Fruit fly (Drosophila melanogaster) whole organism, embryonic: ENCODE results near the gene CG10413.

Experiments used
- Abd-B ChIP-seq: fragments of 200-800 bp; sonication (Bioruptor generic); optimal IDR thresholded peaks from 2 replicates; lab custom pipeline; 2018; ENCODE audit warnings: missing biosample characterization, mild to moderate bottlenecking, missing genetic modification characterization, moderate library complexity
- Asciz ChIP-seq: fragments of 200-800 bp; sonication (Bioruptor generic); optimal IDR thresholded peaks from 2 replicates; lab custom pipeline; 2017; ENCODE audit warnings: missing biosample characterization, mild to moderate bottlenecking, missing genetic modification characterization, missing genetic modification reagents
- BtbVII ChIP-seq: fragments of 200-800 bp; sonication (Bioruptor generic); optimal IDR thresholded peaks from 3 replicates; lab custom pipeline; 2017; ENCODE audit warnings: missing biosample characterization, mild to moderate bottlenecking, missing genetic modification characterization
- CG10147 ChIP-seq: fragments of 200-800 bp; sonication (Bioruptor generic); optimal IDR thresholded peaks from 2 replicates; lab custom pipeline; 2019; ENCODE audit warnings: missing biosample characterization, mild to moderate bottlenecking, missing genetic modification characterization, moderate library complexity
- CG11504 ChIP-seq: fragments of 200-800 bp; sonication (Bioruptor generic); optimal IDR thresholded peaks from 3 replicates; lab custom pipeline; 2019; ENCODE audit warnings: missing biosample characterization, mild to moderate bottlenecking, missing genetic modification characterization, moderate library complexity
- CG11695 ChIP-seq: fragments of 200-800 bp; sonication (Bioruptor generic); IDR thresholded peaks from 3 replicates; pipeline ENCODE4 v1.3.6; 2022; ENCODE audit warnings: missing biosample characterization, missing genetic modification characterization
- CG13123 ChIP-seq: fragments of 200-800 bp; sonication (Bioruptor generic); optimal IDR thresholded peaks from 2 replicates; lab custom pipeline; 2016; ENCODE audit warnings: missing biosample characterization, missing genetic modification characterization
- CG15696 ChIP-seq: fragments of 200-800 bp; sonication (Bioruptor generic); optimal IDR thresholded peaks from 2 replicates; lab custom pipeline; 2019; ENCODE audit warnings: missing biosample characterization, mild to moderate bottlenecking, missing genetic modification characterization, moderate library complexity
- CG1832 ChIP-seq: fragments of 200-800 bp; sonication (Bioruptor generic); optimal IDR thresholded peaks from 2 replicates; lab custom pipeline; 2017; ENCODE audit warnings: missing biosample characterization, mild to moderate bottlenecking, missing genetic modification characterization, inconsistent platforms
- CG2116 ChIP-seq: fragments of 200-800 bp; sonication (Bioruptor generic); optimal IDR thresholded peaks from 3 replicates; lab custom pipeline; 2018; ENCODE audit warnings: missing biosample characterization, mild to moderate bottlenecking, missing genetic modification characterization
- CG2202 ChIP-seq: fragments of 200-800 bp; sonication (Bioruptor generic); optimal IDR thresholded peaks from 2 replicates; lab custom pipeline; 2018; ENCODE audit warnings: missing biosample characterization, mild to moderate bottlenecking, missing genetic modification characterization
- CG3065 ChIP-seq: fragments of 200-800 bp; sonication (Bioruptor generic); optimal IDR thresholded peaks from 2 replicates; lab custom pipeline; 2016; ENCODE audit warnings: missing biosample characterization, missing genetic modification characterization
- CG3847 ChIP-seq: fragments of 200-800 bp; sonication (Bioruptor generic); IDR thresholded peaks from 2 replicates; pipeline ENCODE4 v1.3.6; 2022; ENCODE audit warnings: missing biosample characterization, missing genetic modification characterization
- CG5245 ChIP-seq: fragments of 200-800 bp; sonication (Bioruptor generic); optimal IDR thresholded peaks from 3 replicates; lab custom pipeline; 2016; ENCODE audit warnings: missing biosample characterization, missing genetic modification characterization
- CG5953 ChIP-seq: fragments of 200-800 bp; sonication (Bioruptor generic); IDR thresholded peaks from 2 replicates; pipeline ENCODE4 v1.3.6; 2022; ENCODE audit warnings: missing biosample characterization, missing genetic modification characterization
- CG6813 ChIP-seq: fragments of 200-800 bp; sonication (Bioruptor generic); optimal IDR thresholded peaks from 2 replicates; lab custom pipeline; 2017; ENCODE audit warnings: missing biosample characterization, missing genetic modification characterization, mild to moderate bottlenecking, moderate library complexity, missing genetic modification reagents
- CG9817 ChIP-seq: fragments of 200-800 bp; sonication (Bioruptor generic); optimal IDR thresholded peaks from 2 replicates; lab custom pipeline; 2018; ENCODE audit warnings: missing biosample characterization, mild to moderate bottlenecking, missing genetic modification characterization, moderate library complexity
- D ChIP-seq, 2 experiments: fragments of 200-800 bp in 1 of 2; fragments of >200 bp in 1 of 2; sonication (Bioruptor generic) in 1 of 2; optimal IDR thresholded peaks; 2 replicates in 1 of 2; 3 replicates in 1 of 2; lab custom pipeline; 2017; ENCODE audit warnings: mild to moderate bottlenecking in 1 of 2, missing biosample characterization in 1 of 2, missing genetic modification characterization in 1 of 2, missing genetic modification reagents in 1 of 2
- E2f2 ChIP-seq: fragments of 200-800 bp; sonication (Bioruptor generic); IDR thresholded peaks from 2 replicates; pipeline ENCODE4 v1.3.6; 2022; ENCODE audit warnings: missing biosample characterization, missing genetic modification characterization
- Ets97D ChIP-seq: fragments of 200-800 bp; sonication (Bioruptor generic); optimal IDR thresholded peaks from 3 replicates; lab custom pipeline; 2016; ENCODE audit warnings: missing biosample characterization, missing genetic modification characterization
- HmgZ ChIP-seq: fragments of 200-800 bp; sonication (Bioruptor generic); optimal IDR thresholded peaks from 2 replicates; lab custom pipeline; 2018; ENCODE audit warnings: missing biosample characterization, mild to moderate bottlenecking, missing genetic modification characterization
- Hmr ChIP-seq: fragments of 200-800 bp; sonication (Bioruptor generic); optimal IDR thresholded peaks from 3 replicates; lab custom pipeline; 2017; ENCODE audit warnings: mild to moderate bottlenecking, missing biosample characterization, missing genetic modification reagents, missing genetic modification characterization
- Hr78 ChIP-seq, 2 experiments: fragments of 200-800 bp in 1 of 2; fragments of >200 bp in 1 of 2; sonication (Bioruptor generic) in 1 of 2; optimal IDR thresholded peaks; 2 replicates each; lab custom pipeline; 2017 to 2019; ENCODE audit warnings: missing biosample characterization in 2 of 2, missing genetic modification characterization in 2 of 2, mild to moderate bottlenecking in 1 of 2, moderate library complexity in 1 of 2
- MESR4 ChIP-seq: fragments of 200-800 bp; sonication (Bioruptor generic); optimal IDR thresholded peaks from 2 replicates; lab custom pipeline; 2018; ENCODE audit warnings: missing biosample characterization, mild to moderate bottlenecking, missing genetic modification characterization, moderate library complexity
- Meics ChIP-seq: fragments of 200-800 bp; sonication (Bioruptor generic); optimal IDR thresholded peaks from 2 replicates; lab custom pipeline; 2017; ENCODE audit warnings: missing biosample characterization, mild to moderate bottlenecking, missing genetic modification characterization
- Scr ChIP-seq: fragments of 200-800 bp; sonication (Bioruptor generic); IDR thresholded peaks from 2 replicates; pipeline ENCODE4 v1.3.6; 2022; ENCODE audit warnings: missing biosample characterization, missing genetic modification characterization; ENCODE audit not compliant: partially characterized antibody
- Sox102F ChIP-seq: fragments of 200-800 bp; sonication (Bioruptor generic); optimal IDR thresholded peaks from 2 replicates; lab custom pipeline; 2018; ENCODE audit warnings: missing biosample characterization, mild to moderate bottlenecking, missing genetic modification characterization, moderate library complexity
- Spps ChIP-seq: fragments of 200-800 bp; sonication (Bioruptor generic); optimal IDR thresholded peaks from 2 replicates; lab custom pipeline; 2018; ENCODE audit warnings: missing biosample characterization, mild to moderate bottlenecking, missing genetic modification characterization
- Sry-β ChIP-seq: fragments of 200-800 bp; sonication (Bioruptor generic); optimal IDR thresholded peaks from 2 replicates; lab custom pipeline; 2018; ENCODE audit warnings: missing biosample characterization, mild to moderate bottlenecking, missing genetic modification characterization, moderate library complexity
- TFAM ChIP-seq: fragments of 200-800 bp; sonication (Bioruptor generic); optimal IDR thresholded peaks from 2 replicates; lab custom pipeline; 2017; ENCODE audit warnings: missing biosample characterization, missing genetic modification characterization, inconsistent platforms
- aop ChIP-seq: fragments of 200-800 bp; sonication (Bioruptor generic); IDR thresholded peaks from 2 replicates; pipeline ENCODE4 v1.3.6; 2022; ENCODE audit warnings: missing biosample characterization, missing genetic modification characterization
- ap ChIP-seq: fragments of 200-800 bp; sonication (Bioruptor generic); IDR thresholded peaks from 2 replicates; pipeline ENCODE4 v1.3.6; 2022; ENCODE audit warnings: missing biosample characterization, missing genetic modification characterization
- caup ChIP-seq: fragments of 200-800 bp; sonication (Bioruptor generic); optimal IDR thresholded peaks from 3 replicates; lab custom pipeline; 2017; ENCODE audit warnings: missing biosample characterization, mild to moderate bottlenecking, missing genetic modification characterization, moderate library complexity; ENCODE audit not compliant: severe bottlenecking
- cg ChIP-seq: fragments of 200-800 bp; sonication (Bioruptor generic); optimal IDR thresholded peaks from 3 replicates; lab custom pipeline; 2019; ENCODE audit warnings: missing biosample characterization, mild to moderate bottlenecking, missing genetic modification characterization, moderate library complexity
- fd96Cb ChIP-seq: fragments of 200-800 bp; sonication (Bioruptor generic); optimal IDR thresholded peaks from 2 replicates; lab custom pipeline; 2018; ENCODE audit warnings: missing biosample characterization, mild to moderate bottlenecking, missing genetic modification characterization, moderate library complexity
- her ChIP-seq: fragments of 200-800 bp; sonication (Bioruptor generic); optimal IDR thresholded peaks from 2 replicates; lab custom pipeline; 2016; ENCODE audit warnings: missing biosample characterization, missing genetic modification characterization
- hth ChIP-seq: fragments of >200 bp; optimal IDR thresholded peaks from 2 replicates; lab custom pipeline; 2017; ENCODE audit warnings: inconsistent platforms
- kay ChIP-seq: fragments of 200-800 bp; sonication (Bioruptor generic); optimal IDR thresholded peaks from 2 replicates; lab custom pipeline; 2016; ENCODE audit warnings: missing biosample characterization, missing genetic modification characterization
- nmo ChIP-seq: fragments of 200-800 bp; sonication (Bioruptor generic); optimal IDR thresholded peaks from 2 replicates; lab custom pipeline; 2018; ENCODE audit warnings: missing biosample characterization, mild to moderate bottlenecking, missing genetic modification characterization, moderate library complexity
- pho ChIP-seq: fragments of 200-800 bp; sonication (Bioruptor generic); optimal IDR thresholded peaks from 2 replicates; lab custom pipeline; 2016; ENCODE audit warnings: missing biosample characterization, missing genetic modification characterization
- pita ChIP-seq: fragments of 200-800 bp; sonication (Bioruptor generic); optimal IDR thresholded peaks from 2 replicates; lab custom pipeline; 2017; ENCODE audit warnings: missing biosample characterization, mild to moderate bottlenecking, missing genetic modification characterization
- pzg ChIP-seq: fragments of 200-800 bp; sonication (Bioruptor generic); optimal IDR thresholded peaks from 3 replicates; lab custom pipeline; 2018; ENCODE audit warnings: missing biosample characterization, mild to moderate bottlenecking, missing genetic modification characterization, moderate library complexity
- seq ChIP-seq: fragments of 200-800 bp; sonication (Bioruptor generic); IDR thresholded peaks from 2 replicates; pipeline ENCODE4 v1.3.6; 2022; ENCODE audit warnings: missing biosample characterization, missing genetic modification characterization
- so ChIP-seq: fragments of 200-800 bp; sonication (Bioruptor generic); IDR thresholded peaks from 3 replicates; pipeline ENCODE4 v1.3.6; 2022; ENCODE audit warnings: missing biosample characterization, missing genetic modification characterization
- ssp ChIP-seq: fragments of 200-800 bp; sonication (Bioruptor generic); IDR thresholded peaks from 2 replicates; pipeline ENCODE4 v1.3.6; 2022; ENCODE audit warnings: missing biosample characterization, missing genetic modification characterization
- tin ChIP-seq: fragments of 200-800 bp; sonication (Bioruptor generic); optimal IDR thresholded peaks from 3 replicates; lab custom pipeline; 2016; ENCODE audit warnings: missing biosample characterization, missing genetic modification characterization
- tup ChIP-seq: fragments of 200-800 bp; sonication (Bioruptor generic); optimal IDR thresholded peaks from 2 replicates; lab custom pipeline; 2016; ENCODE audit warnings: missing biosample characterization, mild to moderate bottlenecking, missing genetic modification characterization, moderate library complexity
- twi ChIP-seq: fragments of 200-800 bp; optimal IDR thresholded peaks from 2 replicates; lab custom pipeline; 2019; ENCODE audit warnings: missing biosample characterization, mild to moderate bottlenecking, missing genetic modification characterization, moderate library complexity
- unpg ChIP-seq: fragments of 200-800 bp; sonication (Bioruptor generic); optimal IDR thresholded peaks from 3 replicates; lab custom pipeline; 2018; ENCODE audit warnings: missing biosample characterization, mild to moderate bottlenecking, missing genetic modification characterization, moderate library complexity

The CG10413 gene

dm6 chr2L:18557965-18558537 lies 47.0 kb downstream of the CG10413 start (continued):
- TF ChIP-seq Meics (GFP tag; lab: Kevin White, UChicago) (peak; percentile 81), her (GFP tag; lab: Kevin White, UChicago) (no peak), pho (peak; percentile 21), E2f2 (GFP tag; lab: Robert Waterston, UW) (peak; percentile 69), seq (GFP tag; lab: Robert Waterston, UW) (peak; percentile 79), ap (peak; percentile 82), kay (GFP tag; lab: Kevin White, UChicago) (peak; percentile 58), so (GFP tag; lab: Robert Waterston, UW) (peak; percentile 90), CG5953 (peak; percentile 60), CG11695 (GFP tag; lab: Robert Waterston, UW) (peak; percentile 80), twi (no peak), unpg (GFP tag; lab: Kevin White, UChicago) (peak; percentile 81), CG1832 (no peak), MESR4 (GFP tag; lab: Kevin White, UChicago) (no peak), nmo (GFP tag; lab: Kevin White, UChicago) (peak; percentile 70), HmgZ (tag; lab: Kevin White, UChicago) (peak; percentile 42), TFAM (no peak), Ets97D (GFP tag; lab: Kevin White, UChicago) (no peak), CG15696 (tag; lab: Kevin White, UChicago) (peak; percentile 35), CG11504 (tag; lab: Kevin White, UChicago) (peak; percentile 82), pzg (no peak), aop (no peak), CG2116 (GFP tag; lab: Kevin White, UChicago) (peak; percentile 17), caup (peak; percentile 78), Scr (GFP tag; lab: Robert Waterston, UW) (no peak), CG10147 (peak; percentile 48), Hr78 (GFP tag; optimal IDR thresholded peaks at IDR 0.05; lab: Kevin White, UChicago) (peak in 1 of 2 experiments; percentile 59), Hmr (peak; percentile 86), Asciz (peak; percentile 74), BtbVII (GFP tag; lab: Kevin White, UChicago) (peak; percentile 76), CG2202 (tag; lab: Kevin White, UChicago) (peak; percentile 6), CG9817 (tag; lab: Kevin White, UChicago) (peak; percentile 61), CG3847 (GFP tag; lab: Robert Waterston, UW) (peak; percentile 75), Abd-B (GFP tag; lab: Kevin White, UChicago) (peak; percentile 38), D (optimal IDR thresholded peaks at IDR 0.05; lab: Kevin White, UChicago) (no peak), D (GFP tag; optimal IDR thresholded peaks at IDR 0.05; lab: Kevin White, UChicago) (peak; percentile 66), tin (peak; percentile 62), hth (lab: Kevin White, UChicago) (no peak), fd96Cb (tag; lab: Kevin White, UChicago) (peak; percentile 69), Sox102F (peak; percentile 87), CG3065 (no peak), Spps (tag; lab: Kevin White, UChicago) (no peak), cg (GFP tag; lab: Kevin White, UChicago) (no peak), CG13123 (GFP tag; lab: Kevin White, UChicago) (peak; percentile 30), CG5245 (GFP tag; lab: Kevin White, UChicago) (peak; percentile 19), CG6813 (GFP tag; lab: Kevin White, UChicago) (peak; percentile 57), Sry-β (GFP tag; lab: Kevin White, UChicago) (no peak), tup (GFP tag; lab: Kevin White, UChicago) (peak; percentile 44), pita (GFP tag; lab: Kevin White, UChicago) (no peak), ssp (GFP tag; lab: Robert Waterston, UW) (peak; percentile 45; the same call in 1 of the 2 replicates)
